Worm (Caenorhabditis elegans): ENCODE measurements around the gene gcs-1.

DNA sequence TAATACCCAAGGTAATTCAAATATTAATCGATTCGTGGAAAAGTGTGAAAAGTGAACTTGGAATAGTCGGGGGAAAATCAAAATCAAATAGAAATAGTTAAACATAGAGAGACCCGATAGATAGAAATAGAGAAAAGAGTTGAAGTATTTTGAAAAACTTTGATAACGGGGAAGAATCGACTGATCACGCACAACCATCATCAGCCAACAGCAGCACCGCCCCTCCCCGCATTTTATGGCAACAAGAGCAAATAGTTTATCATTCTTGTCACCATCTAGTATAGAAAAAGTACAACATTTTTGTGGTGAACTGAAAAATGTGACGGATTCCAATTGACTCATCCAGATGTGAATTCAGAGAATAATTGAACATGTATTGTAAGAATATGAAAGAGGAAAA, 46.5 kb downstream of the gcs-1 start:
- no peak for TF ChIP-seq sea-2 (GFP tag; optimal IDR thresholded peaks at IDR 0.05)
- TF ChIP-seq ceh-16 (tag; optimal IDR thresholded peaks at IDR 0.05), result no peak
- no peak for TF ChIP-seq aly-2 (tag; optimal IDR thresholded peaks at IDR 0.05)
- no peak for TF ChIP-seq fkh-10 (GFP tag; optimal IDR thresholded peaks at IDR 0.05)
- peak; percentile 71 for TF ChIP-seq elt-2 (tag; optimal IDR thresholded peaks at IDR 0.05)
- no peak for TF ChIP-seq ceh-82 (tag; optimal IDR thresholded peaks at IDR 0.05)
- no peak for TF ChIP-seq fos-1 (tag; optimal IDR thresholded peaks at IDR 0.05)
- TF ChIP-seq unc-62 (GFP tag; optimal IDR thresholded peaks at IDR 0.05), result no peak
- TF ChIP-seq nhr-28 (tag; optimal IDR thresholded peaks at IDR 0.05), result no peak
- TF ChIP-seq nhr-77 (tag; optimal IDR thresholded peaks at IDR 0.05), result no peak
- no peak for TF ChIP-seq skn-1 (tag; optimal IDR thresholded peaks at IDR 0.05)
